Worm (Caenorhabditis elegans) whole organism, L3 larva: Measurements from ENCODE around the gene W01D2.1.

Experiments used
- R02D3.7 ChIP-seq: fragments of 150-350 bp; optimal IDR thresholded peaks from 2 replicates; lab custom pipeline; 2014; ENCODE audit warnings: missing biosample characterization, missing genetic modification characterization
- ZK546.5 ChIP-seq: sonication (generic microtip); optimal IDR thresholded peaks from 2 replicates; lab custom pipeline; 2017; ENCODE audit warnings: missing biosample characterization, missing genetic modification characterization
- aly-2 ChIP-seq: fragments of 150-350 bp; optimal IDR thresholded peaks from 2 replicates; lab custom pipeline; 2014; ENCODE audit warnings: missing biosample characterization, missing genetic modification characterization
- ama-1 ChIP-seq: fragments of 150-350 bp; optimal IDR thresholded peaks from 2 replicates; lab custom pipeline; 2018
- ceh-16 ChIP-seq: sonication (generic microtip); optimal IDR thresholded peaks from 2 replicates; lab custom pipeline; 2017; ENCODE audit warnings: missing biosample characterization, missing genetic modification characterization
- ceh-28 ChIP-seq: fragments of 150-350 bp; optimal IDR thresholded peaks from 2 replicates; lab custom pipeline; 2014; ENCODE audit warnings: missing biosample characterization, missing genetic modification reagents, missing genetic modification characterization
- ceh-82 ChIP-seq: fragments of 150-350 bp; optimal IDR thresholded peaks from 2 replicates; lab custom pipeline; 2014; ENCODE audit warnings: missing biosample characterization, missing genetic modification characterization
- ceh-9 ChIP-seq: sonication (generic microtip); optimal IDR thresholded peaks from 2 replicates; lab custom pipeline; 2018; ENCODE audit warnings: missing biosample characterization, missing genetic modification characterization
- egl-27 ChIP-seq: sonication (generic microtip); optimal IDR thresholded peaks from 4 replicates; lab custom pipeline; 2017; ENCODE audit warnings: missing biosample characterization, missing genetic modification reagents, missing genetic modification characterization
- egl-5 ChIP-seq: fragments of 150-350 bp; optimal IDR thresholded peaks from 2 replicates; lab custom pipeline; 2017; ENCODE audit warnings: missing biosample characterization, missing genetic modification reagents, missing genetic modification characterization, inconsistent platforms
- elt-1 ChIP-seq: fragments of 150-350 bp; optimal IDR thresholded peaks from 2 replicates; lab custom pipeline; 2014; ENCODE audit warnings: missing biosample characterization, missing genetic modification characterization
- elt-2 ChIP-seq: sonication (generic microtip); optimal IDR thresholded peaks from 2 replicates; lab custom pipeline; 2016; ENCODE audit warnings: missing genetic modification reagents, mild to moderate bottlenecking, missing genetic modification characterization, missing compliant biosample characterization
- elt-3 ChIP-seq, 3 experiments: fragments of 150-350 bp in 1 of 3; sonication (generic microtip) in 2 of 3; optimal IDR thresholded peaks; 2 replicates in 2 of 3; 4 replicates in 1 of 3; lab custom pipeline; 2014 to 2017; ENCODE audit warnings: missing biosample characterization in 3 of 3, missing genetic modification characterization in 3 of 3
- eor-1 ChIP-seq, 2 experiments: fragments of 150-350 bp; optimal IDR thresholded peaks; 2 replicates each; lab custom pipeline; 2014 to 2018; ENCODE audit warnings: missing biosample characterization in 2 of 2, missing genetic modification characterization in 2 of 2
- fkh-10 ChIP-seq: sonication (generic microtip); optimal IDR thresholded peaks from 2 replicates; lab custom pipeline; 2017; ENCODE audit warnings: missing biosample characterization, missing genetic modification reagents, missing genetic modification characterization
- fkh-2 ChIP-seq: fragments of 150-350 bp; optimal IDR thresholded peaks from 2 replicates; lab custom pipeline; 2014; ENCODE audit warnings: missing biosample characterization, missing genetic modification reagents, missing genetic modification characterization
- fos-1 ChIP-seq: fragments of 150-350 bp; optimal IDR thresholded peaks from 2 replicates; lab custom pipeline; 2014; ENCODE audit warnings: missing biosample characterization, missing genetic modification characterization
- hmg-11 ChIP-seq: sonication (generic microtip); optimal IDR thresholded peaks from 2 replicates; lab custom pipeline; 2016; ENCODE audit warnings: missing genetic modification characterization, missing compliant biosample characterization
- jun-1 ChIP-seq: fragments of 150-350 bp; optimal IDR thresholded peaks from 2 replicates; lab custom pipeline; 2014; ENCODE audit warnings: missing biosample characterization, missing genetic modification reagents, missing genetic modification characterization
- lin-15B ChIP-seq: fragments of 150-350 bp; optimal IDR thresholded peaks from 2 replicates; lab custom pipeline; 2014; ENCODE audit warnings: missing biosample characterization, missing genetic modification characterization
- lin-39 ChIP-seq: fragments of 150-350 bp; optimal IDR thresholded peaks from 2 replicates; lab custom pipeline; 2018; ENCODE audit warnings: missing biosample characterization, missing genetic modification reagents, missing genetic modification characterization
- lsy-12 ChIP-seq: sonication (generic microtip); optimal IDR thresholded peaks from 2 replicates; lab custom pipeline; 2016; ENCODE audit warnings: mild to moderate bottlenecking, missing genetic modification characterization, missing compliant biosample characterization
- mdl-1 ChIP-seq: fragments of 150-350 bp; optimal IDR thresholded peaks from 2 replicates; lab custom pipeline; 2014; ENCODE audit warnings: missing biosample characterization, missing genetic modification characterization
- nfya-1 ChIP-seq: sonication (generic microtip); optimal IDR thresholded peaks from 2 replicates; lab custom pipeline; 2017; ENCODE audit warnings: missing genetic modification characterization, mild to moderate bottlenecking, missing compliant biosample characterization, antibody characterized with exemption, moderate library complexity; ENCODE audit not compliant: insufficient read depth
- nhr-11 ChIP-seq: fragments of 150-350 bp; optimal IDR thresholded peaks from 2 replicates; lab custom pipeline; 2014; ENCODE audit warnings: missing biosample characterization, missing genetic modification characterization
- nhr-12 ChIP-seq: fragments of 150-350 bp; optimal IDR thresholded peaks from 2 replicates; lab custom pipeline; 2014; ENCODE audit warnings: missing biosample characterization, missing genetic modification characterization
- nhr-23 ChIP-seq: fragments of 150-350 bp; optimal IDR thresholded peaks from 2 replicates; lab custom pipeline; 2014; ENCODE audit warnings: missing biosample characterization, missing genetic modification reagents, missing genetic modification characterization
- nhr-237 ChIP-seq: fragments of 150-350 bp; optimal IDR thresholded peaks from 2 replicates; lab custom pipeline; 2014; ENCODE audit warnings: missing biosample characterization, missing genetic modification characterization
- nhr-25 ChIP-seq: sonication (generic microtip); optimal IDR thresholded peaks from 2 replicates; lab custom pipeline; 2017; ENCODE audit warnings: missing biosample characterization, missing genetic modification characterization
- nhr-28 ChIP-seq: fragments of 150-350 bp; optimal IDR thresholded peaks from 2 replicates; lab custom pipeline; 2014; ENCODE audit warnings: missing biosample characterization, missing genetic modification characterization
- nhr-43 ChIP-seq: sonication (generic microtip); optimal IDR thresholded peaks from 2 replicates; lab custom pipeline; 2016; ENCODE audit warnings: mild to moderate bottlenecking, missing genetic modification characterization, missing compliant biosample characterization; ENCODE audit not compliant: poor library complexity, severe bottlenecking
- nhr-67 ChIP-seq: fragments of 150-350 bp; optimal IDR thresholded peaks from 2 replicates; lab custom pipeline; 2014; ENCODE audit warnings: missing biosample characterization, missing genetic modification characterization
- nhr-76 ChIP-seq: fragments of 150-350 bp; sonication (generic microtip); optimal IDR thresholded peaks from 5 replicates; lab custom pipeline; 2014; ENCODE audit warnings: missing biosample characterization, missing genetic modification characterization
- nhr-77 ChIP-seq: fragments of 150-350 bp; optimal IDR thresholded peaks from 2 replicates; lab custom pipeline; 2014; ENCODE audit warnings: missing biosample characterization, missing genetic modification characterization
- pha-4 ChIP-seq: fragments of 150-350 bp; optimal IDR thresholded peaks from 2 replicates; lab custom pipeline; 2014; ENCODE audit warnings: missing biosample characterization, missing genetic modification reagents, missing genetic modification characterization
- pqm-1 ChIP-seq: fragments of 150-350 bp; optimal IDR thresholded peaks from 2 replicates; lab custom pipeline; 2017; ENCODE audit warnings: missing biosample characterization, missing genetic modification characterization, inconsistent platforms
- sea-2 ChIP-seq: fragments of 150-350 bp; sonication (generic microtip); optimal IDR thresholded peaks from 4 replicates; lab custom pipeline; 2014; ENCODE audit warnings: missing biosample characterization, missing genetic modification reagents, missing genetic modification characterization
- skn-1 ChIP-seq: fragments of 150-350 bp; optimal IDR thresholded peaks from 2 replicates; lab custom pipeline; 2014; ENCODE audit warnings: missing biosample characterization, missing genetic modification characterization
- snpc-4 ChIP-seq: fragments of 150-350 bp; optimal IDR thresholded peaks from 2 replicates; lab custom pipeline; 2014; ENCODE audit warnings: missing biosample characterization, missing genetic modification characterization
- tbx-2 ChIP-seq: sonication (generic microtip); optimal IDR thresholded peaks from 2 replicates; lab custom pipeline; 2016; ENCODE audit warnings: mild to moderate bottlenecking, missing genetic modification characterization, missing compliant biosample characterization
- unc-39 ChIP-seq: sonication (generic microtip); optimal IDR thresholded peaks from 4 replicates; lab custom pipeline; 2017; ENCODE audit warnings: missing biosample characterization, missing genetic modification characterization
- unc-62 ChIP-seq: fragments of 150-350 bp; sonication (generic microtip); optimal IDR thresholded peaks from 4 replicates; lab custom pipeline; 2014; ENCODE audit warnings: missing biosample characterization, missing genetic modification reagents, missing genetic modification characterization
- zag-1 ChIP-seq: fragments of 150-350 bp; optimal IDR thresholded peaks from 2 replicates; lab custom pipeline; 2014; ENCODE audit warnings: missing biosample characterization, missing genetic modification characterization
- ztf-11 ChIP-seq: fragments of 150-350 bp; optimal IDR thresholded peaks from 2 replicates; lab custom pipeline; 2014; ENCODE audit warnings: missing biosample characterization, missing genetic modification characterization

Gene W01D2.1

DNA sequence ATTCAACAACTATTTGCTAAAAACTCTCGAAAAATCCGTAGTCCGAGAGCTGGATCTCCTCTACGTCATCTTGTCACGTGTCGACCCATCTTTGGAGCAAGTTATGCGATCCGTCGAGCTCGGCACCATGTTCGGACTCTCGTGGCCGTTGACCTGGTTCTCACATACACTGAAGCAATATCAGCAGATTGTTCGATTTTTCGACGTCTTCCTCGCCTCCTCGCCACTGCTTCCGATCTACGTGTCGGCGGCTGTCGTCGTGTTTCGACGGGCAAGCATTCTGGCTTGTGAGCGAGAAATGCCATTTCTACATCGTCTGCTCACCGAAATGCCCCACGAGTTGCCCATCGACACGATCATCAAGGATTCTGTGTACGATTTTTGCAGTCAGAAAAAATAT, 16.0 kb upstream of the W01D2.1 start:
- TF ChIP-seq elt-2 (tag; lab: Kevin White, UChicago) = no peak
- TF ChIP-seq zag-1 (tag; lab: Kevin White, UChicago) = no peak
- no peak for TF ChIP-seq egl-5
- no peak for TF ChIP-seq tbx-2
- no peak for TF ChIP-seq eor-1 (tag; optimal IDR thresholded peaks at IDR 0.05; lab: Kevin White, UChicago)
- no peak for TF ChIP-seq fkh-10 (GFP tag; lab: Kevin White, UChicago)
- no peak for TF ChIP-seq egl-27 (tag; lab: Kevin White, UChicago)
- no peak for TF ChIP-seq ZK546.5 (tag; lab: Kevin White, UChicago)
- no peak for TF ChIP-seq nhr-67 (tag; lab: Kevin White, UChicago)
- no peak for TF ChIP-seq ceh-9 (tag; lab: Kevin White, UChicago)
- TF ChIP-seq nhr-28 (tag; lab: Kevin White, UChicago) = no peak
- no peak for TF ChIP-seq nhr-12 (tag; lab: Kevin White, UChicago)
- no peak for TF ChIP-seq ztf-11 (tag; lab: Kevin White, UChicago)
- no peak for TF ChIP-seq aly-2 (tag; lab: Kevin White, UChicago)
- TF ChIP-seq fos-1 (tag; lab: Kevin White, UChicago) = no peak
- TF ChIP-seq elt-1 (tag; lab: Kevin White, UChicago) = no peak
- TF ChIP-seq R02D3.7 (tag; lab: Kevin White, UChicago) = no peak
- no peak for TF ChIP-seq lsy-12 (tag; lab: Kevin White, UChicago)

DNA sequence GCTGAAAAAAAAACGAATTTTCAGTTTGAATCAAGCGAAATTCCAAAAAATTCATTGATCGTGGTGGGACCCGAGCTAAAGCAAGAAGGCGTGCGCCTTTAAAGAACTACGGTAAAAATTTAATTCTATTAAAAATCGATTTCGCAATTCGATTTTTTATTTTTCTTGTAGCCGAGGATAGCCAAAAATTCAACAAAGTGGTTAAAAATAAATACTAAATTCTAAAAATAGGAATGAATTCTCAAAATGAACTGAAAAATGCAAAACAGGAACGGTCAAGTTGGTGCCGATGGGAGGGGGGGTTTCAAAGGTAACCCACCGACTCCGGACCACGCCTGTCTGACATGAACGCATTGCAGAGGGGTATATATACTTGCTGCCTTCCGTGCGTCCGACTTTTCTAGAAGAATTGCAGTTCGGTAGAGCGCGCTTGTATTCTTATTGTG, 14.2 kb upstream of the W01D2.1 start:
- TF ChIP-seq tbx-2 (peak; percentile 46), nhr-12 (tag; lab: Kevin White, UChicago) (no peak), hmg-11 (tag; lab: Kevin White, UChicago) (peak; percentile 75), nhr-23 (tag; lab: Kevin White, UChicago) (no peak), ama-1 (peak; percentile 45), lin-15B (peak; percentile 37), sea-2 (GFP tag; lab: Kevin White, UChicago) (no peak), lsy-12 (tag; lab: Kevin White, UChicago) (peak; percentile 51), fkh-10 (GFP tag; lab: Kevin White, UChicago) (no peak), nhr-237 (no peak), mdl-1 (no peak), elt-3 (tag; optimal IDR thresholded peaks at IDR 0.05; lab: Kevin White, UChicago) (no peak), ceh-16 (tag; lab: Kevin White, UChicago) (no peak), R02D3.7 (tag; lab: Kevin White, UChicago) (no peak), zag-1 (tag; lab: Kevin White, UChicago) (no peak), ceh-28 (no peak), eor-1 (tag; optimal IDR thresholded peaks at IDR 0.05; lab: Kevin White, UChicago) (no peak), jun-1 (tag; lab: Kevin White, UChicago) (no peak), snpc-4 (peak; percentile 98), nfya-1 (tag; lab: Kevin White, UChicago) (peak; percentile 48), nhr-43 (peak; percentile 41), lin-39 (tag; lab: Kevin White, UChicago) (peak; percentile 65), unc-62 (GFP tag; lab: Kevin White, UChicago) (no peak), nhr-76 (tag; lab: Kevin White, UChicago) (no peak), elt-2 (tag; lab: Kevin White, UChicago) (peak; percentile 6)
- TF ChIP-seq, all 47 proteins: peak for 10

DNA sequence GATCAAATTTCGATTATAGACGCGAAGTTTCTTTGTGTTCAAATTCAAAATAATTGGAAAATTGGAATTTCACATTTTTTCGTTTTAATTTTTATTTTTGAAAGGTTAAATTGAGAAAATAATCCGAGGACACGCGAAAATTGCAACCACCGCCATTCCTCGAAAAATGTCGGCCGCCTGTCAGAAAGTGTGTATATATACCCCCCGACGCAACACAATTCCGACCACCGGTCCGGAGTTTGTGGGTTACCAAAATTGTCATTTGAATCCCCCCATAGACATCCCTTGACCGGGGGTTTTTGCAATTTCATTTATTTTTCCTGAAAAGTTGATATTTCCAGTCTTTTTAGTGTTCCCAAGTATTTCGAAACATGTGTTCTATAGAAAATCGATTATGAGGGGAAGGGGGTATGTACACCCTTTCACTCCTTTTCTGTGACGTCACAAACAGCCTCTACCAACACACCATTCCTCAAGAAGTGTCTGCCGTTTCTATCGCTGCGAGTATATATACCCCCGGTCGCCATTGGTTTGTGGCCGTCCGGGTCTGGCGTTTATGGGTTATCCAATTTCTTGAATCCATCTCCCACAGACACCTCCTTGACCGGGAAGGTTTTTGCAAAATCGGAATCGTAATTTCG, 10.9 kb upstream of the W01D2.1 start, which contains the start of gene W01D2.3:
Gene W01D2.3, minus strand, starts transcription at position 51 of the 641 bp plus-strand sequence.
- no peak for TF ChIP-seq elt-3 (tag; optimal IDR thresholded peaks at IDR 0.05; lab: Kevin White, UChicago)
- no peak for TF ChIP-seq zag-1 (tag; lab: Kevin White, UChicago)
- TF ChIP-seq eor-1 (tag; optimal IDR thresholded peaks at IDR 0.05; lab: Kevin White, UChicago) = peak in 1 of 2 experiments; percentile 10
- TF ChIP-seq lsy-12 (tag; lab: Kevin White, UChicago) = peak; percentile 64
- TF ChIP-seq mdl-1 = no peak
- TF ChIP-seq nfya-1 (tag; lab: Kevin White, UChicago) = peak; percentile 56
- TF ChIP-seq nhr-12 (tag; lab: Kevin White, UChicago) = no peak
- no peak for TF ChIP-seq nhr-28 (tag; lab: Kevin White, UChicago)
- TF ChIP-seq egl-27 (tag; lab: Kevin White, UChicago) = no peak
- TF ChIP-seq ceh-9 (tag; lab: Kevin White, UChicago) = no peak
- TF ChIP-seq skn-1 (tag; lab: Kevin White, UChicago) = peak; percentile 35
- peak; percentile 80 for TF ChIP-seq ceh-28
- TF ChIP-seq tbx-2 = peak; percentile 49
- TF ChIP-seq R02D3.7 (tag; lab: Kevin White, UChicago) = no peak
- TF ChIP-seq ZK546.5 (tag; lab: Kevin White, UChicago) = no peak
- no peak for TF ChIP-seq nhr-67 (tag; lab: Kevin White, UChicago)
- TF ChIP-seq fos-1 (tag; lab: Kevin White, UChicago) = no peak
- no peak for TF ChIP-seq unc-62 (GFP tag; lab: Kevin White, UChicago)
- TF ChIP-seq nhr-11 = no peak
- no peak for TF ChIP-seq fkh-10 (GFP tag; lab: Kevin White, UChicago)
- TF ChIP-seq unc-39 = no peak
- peak; percentile 52 for TF ChIP-seq sea-2 (GFP tag; lab: Kevin White, UChicago)
- TF ChIP-seq nhr-43 = peak; percentile 75
- TF ChIP-seq nhr-25 (tag; lab: Kevin White, UChicago) = peak; percentile 89
- no peak for TF ChIP-seq ztf-11 (tag; lab: Kevin White, UChicago)
- peak; percentile 43 for TF ChIP-seq elt-2 (tag; lab: Kevin White, UChicago)
- TF ChIP-seq nhr-237 = peak; percentile 2
- peak; percentile 46 for TF ChIP-seq ceh-82
- peak; percentile 47 for TF ChIP-seq jun-1 (tag; lab: Kevin White, UChicago)
- TF ChIP-seq nhr-77 (tag; lab: Kevin White, UChicago) = peak; percentile 91
- TF ChIP-seq ama-1 = no peak
- no peak for TF ChIP-seq pqm-1
- no peak for TF ChIP-seq fkh-2 (tag; lab: Kevin White, UChicago)
- peak; percentile 42 for TF ChIP-seq pha-4 (tag; lab: Kevin White, UChicago)
